Worm (Caenorhabditis elegans): Measurements from ENCODE around the gene srh-271.

DNA sequence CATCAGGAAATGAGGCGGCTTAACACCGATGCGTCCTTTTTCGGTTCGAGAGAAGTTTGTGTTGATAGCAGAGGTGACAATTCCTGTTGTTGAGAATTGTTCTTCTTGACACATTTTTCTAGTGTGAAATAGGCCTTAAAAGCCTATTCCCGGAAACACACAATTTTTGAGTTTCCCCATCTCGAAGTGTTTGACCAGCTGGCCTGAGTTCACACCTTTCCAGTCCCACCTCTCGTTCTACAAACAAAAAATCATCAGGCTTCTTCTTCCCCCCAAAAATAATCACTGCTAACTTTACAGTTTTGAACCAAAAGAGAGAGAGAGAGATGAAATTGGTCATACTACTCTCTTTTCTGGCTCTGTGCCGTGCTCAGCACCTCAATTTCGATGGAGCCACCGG, 44.8 kb upstream of the srh-271 start, which contains the start of gene W02G9.4:
- TF ChIP-seq ceh-39 (tag; optimal IDR thresholded peaks at IDR 0.05) (no peak), nhr-237 (tag; optimal IDR thresholded peaks at IDR 0.05) (no peak), sem-2 (GFP tag; optimal IDR thresholded peaks at IDR 0.05) (no peak), pha-4 (tag; optimal IDR thresholded peaks at IDR 0.05) (no peak), sptf-1 (tag; optimal IDR thresholded peaks at IDR 0.05) (no peak), snpc-4 (tag; optimal IDR thresholded peaks at IDR 0.05) (no peak), M03D4.4 (tag; optimal IDR thresholded peaks at IDR 0.05) (no peak), cnd-1 (tag; optimal IDR thresholded peaks at IDR 0.05) (no peak)

Data from whole organism, mixed stage, embryonic.